Worm (Caenorhabditis elegans): Measurements from ENCODE around the gene swt-2.

The swt-2 gene

DNA sequence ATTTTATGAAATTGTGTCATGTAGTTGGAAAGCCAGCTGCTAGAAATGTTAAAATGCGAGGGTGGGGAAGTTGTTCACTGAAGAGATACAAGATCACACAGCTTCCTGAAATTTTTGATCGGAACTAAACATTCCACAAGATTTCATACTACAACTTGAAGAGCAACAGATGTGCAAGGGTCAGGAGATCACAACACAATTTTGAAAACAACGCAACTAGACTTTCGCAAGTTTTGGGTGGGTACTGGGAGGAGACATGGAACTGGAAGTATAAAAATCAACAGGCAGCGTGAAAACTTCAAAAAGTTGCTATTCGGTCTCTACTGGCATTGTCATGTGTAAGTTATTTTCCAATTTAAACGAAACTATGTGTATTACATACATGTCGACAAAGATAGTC lies 21.9 kb downstream of the swt-2 start, which contains the start of gene F19F10.3:
Gene F19F10.3, plus strand, starts transcription at position 301 of the 400 bp plus-strand sequence.
- TF ChIP-seq cog-1 (tag; optimal IDR thresholded peaks at IDR 0.05): no peak
- TF ChIP-seq flt-1 (GFP tag; IDR thresholded peaks at IDR 0.05): no peak
- no peak for TF ChIP-seq ztf-29 (GFP tag; IDR thresholded peaks at IDR 0.05)
- TF ChIP-seq ref-1 (GFP tag; conservative IDR thresholded peaks at IDR 0.05): no peak
- TF ChIP-seq klf-2 (GFP tag; conservative IDR thresholded peaks at IDR 0.05): no peak
- TF ChIP-seq T22C8.4 (GFP tag; IDR thresholded peaks at IDR 0.05): no peak
- TF ChIP-seq med-1 (GFP tag; optimal IDR thresholded peaks at IDR 0.05; ENCODE audit: insufficient read depth): no peak
- TF ChIP-seq tab-1 (GFP tag; IDR thresholded peaks at IDR 0.05): no peak
- no peak for TF ChIP-seq ztf-23 (GFP tag; IDR thresholded peaks at IDR 0.05)

DNA sequence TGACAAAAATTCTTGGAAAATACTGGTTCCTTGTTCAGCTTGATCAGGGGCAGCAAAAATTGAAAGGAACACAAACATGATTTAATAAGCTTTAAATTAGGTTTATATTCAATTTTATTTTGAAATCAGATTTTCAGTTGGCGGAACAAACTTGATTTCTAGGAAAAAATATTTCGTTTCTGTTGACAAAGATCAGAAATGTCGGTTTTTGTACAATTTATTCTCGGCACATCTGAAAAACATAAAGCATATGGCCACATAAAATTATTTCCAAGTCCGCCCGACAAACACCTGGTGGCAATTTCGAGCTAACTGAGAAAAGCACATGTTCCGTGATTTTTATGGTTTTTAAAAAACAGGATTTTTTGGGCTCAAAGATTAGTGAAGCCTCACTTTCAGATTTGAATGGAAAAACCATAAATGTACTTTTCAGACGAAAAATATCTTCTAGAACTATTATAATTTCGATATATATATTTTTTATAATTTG lies 24.0 kb downstream of the swt-2 start, which contains the start of gene ttr-10:
Gene ttr-10, minus strand, starts transcription at position 51 of the 490 bp plus-strand sequence.
- TF ChIP-seq ztf-23 (GFP tag; IDR thresholded peaks at IDR 0.05) (no peak), tab-1 (GFP tag; IDR thresholded peaks at IDR 0.05) (no peak), T22C8.4 (GFP tag; IDR thresholded peaks at IDR 0.05) (no peak), med-1 (GFP tag; optimal IDR thresholded peaks at IDR 0.05; ENCODE audit: insufficient read depth) (no peak), ref-1 (GFP tag; conservative IDR thresholded peaks at IDR 0.05) (no peak), flt-1 (GFP tag; IDR thresholded peaks at IDR 0.05) (no peak), cog-1 (tag; optimal IDR thresholded peaks at IDR 0.05) (no peak), klf-2 (GFP tag; conservative IDR thresholded peaks at IDR 0.05) (no peak), ztf-29 (GFP tag; IDR thresholded peaks at IDR 0.05) (no peak)

DNA sequence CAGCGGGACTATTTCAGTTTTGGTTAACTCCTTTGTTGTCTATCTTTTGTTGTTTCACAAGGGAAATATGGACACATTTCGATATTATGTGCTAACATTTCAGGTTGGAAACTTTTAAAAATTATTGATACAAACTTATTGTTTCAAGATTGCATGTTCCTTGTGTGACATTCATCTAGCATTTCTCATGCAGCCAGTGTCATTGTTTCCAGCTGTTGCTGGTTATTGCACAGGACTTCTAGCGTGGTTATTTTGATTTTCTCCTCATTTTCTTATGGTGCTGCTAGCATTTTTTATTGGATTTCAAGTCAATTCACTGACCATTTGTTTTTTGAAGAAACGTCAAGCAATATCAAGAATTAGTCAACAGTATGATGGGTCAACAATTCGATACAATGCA lies 25.9 kb downstream of the swt-2 start:
- no peak for TF ChIP-seq cog-1 (tag; optimal IDR thresholded peaks at IDR 0.05)
- no peak for TF ChIP-seq ref-1 (GFP tag; conservative IDR thresholded peaks at IDR 0.05)
- TF ChIP-seq tab-1 (GFP tag; IDR thresholded peaks at IDR 0.05): no peak
- no peak for TF ChIP-seq T22C8.4 (GFP tag; IDR thresholded peaks at IDR 0.05)
- no peak for TF ChIP-seq med-1 (GFP tag; optimal IDR thresholded peaks at IDR 0.05; ENCODE audit: insufficient read depth)
- no peak for TF ChIP-seq klf-2 (GFP tag; conservative IDR thresholded peaks at IDR 0.05)
- no peak for TF ChIP-seq ztf-23 (GFP tag; IDR thresholded peaks at IDR 0.05)
- no peak for TF ChIP-seq ztf-29 (GFP tag; IDR thresholded peaks at IDR 0.05)
- no peak for TF ChIP-seq flt-1 (GFP tag; IDR thresholded peaks at IDR 0.05)

DNA sequence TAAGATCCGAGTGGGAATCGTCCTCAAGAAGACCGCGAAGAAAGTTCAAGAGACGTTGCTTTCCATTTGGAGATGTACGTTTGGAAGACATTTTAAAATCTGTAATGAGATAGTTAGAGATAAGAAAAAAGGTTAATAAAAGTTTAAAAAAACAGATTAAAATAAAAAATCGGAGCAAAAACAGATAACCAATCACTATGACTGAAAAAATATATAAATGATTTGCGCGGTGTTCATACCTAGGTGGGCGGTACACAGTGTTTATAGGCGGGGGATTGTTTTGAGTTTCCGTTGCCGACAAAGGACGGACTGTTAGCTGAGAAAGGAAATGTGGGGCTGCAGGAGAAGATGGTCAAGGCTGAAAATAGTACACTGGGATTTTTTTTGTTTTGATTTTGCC lies 28.8 kb downstream of the swt-2 start, which contains the start of gene ets-7:
Gene ets-7, minus strand, starts transcription at position 101 of the 400 bp plus-strand sequence.
- TF ChIP-seq cog-1 (tag; optimal IDR thresholded peaks at IDR 0.05) (no peak), med-1 (GFP tag; optimal IDR thresholded peaks at IDR 0.05; ENCODE audit: insufficient read depth) (no peak), klf-2 (GFP tag; conservative IDR thresholded peaks at IDR 0.05) (no peak), ref-1 (GFP tag; conservative IDR thresholded peaks at IDR 0.05) (no peak), flt-1 (GFP tag; IDR thresholded peaks at IDR 0.05) (no peak), tab-1 (GFP tag; IDR thresholded peaks at IDR 0.05) (no peak), ztf-23 (GFP tag; IDR thresholded peaks at IDR 0.05) (no peak), T22C8.4 (GFP tag; IDR thresholded peaks at IDR 0.05) (no peak), ztf-29 (GFP tag; IDR thresholded peaks at IDR 0.05) (no peak)

DNA sequence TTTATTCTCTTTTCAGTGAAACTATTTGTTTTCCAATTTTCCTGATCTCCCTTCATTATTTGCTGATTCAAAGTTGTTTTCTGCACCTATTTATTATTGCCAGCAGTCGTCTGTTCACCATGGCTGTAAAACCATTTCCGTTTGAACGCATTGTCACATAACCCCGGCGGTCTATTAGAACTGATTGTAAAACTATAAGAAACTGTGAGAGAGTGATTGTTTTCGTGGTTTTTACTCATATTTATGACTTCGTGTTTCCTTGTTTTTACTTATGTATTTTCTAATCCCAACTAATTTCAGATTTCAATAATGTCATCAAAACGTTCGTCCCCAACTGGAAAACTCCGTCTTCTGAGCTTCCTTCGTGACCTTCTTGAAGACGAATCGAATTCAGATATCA lies 33.0 kb downstream of the swt-2 start, which contains the start of gene F19F10.1:
Gene F19F10.1, plus strand, starts transcription at position 301 of the 400 bp plus-strand sequence.
- no peak for TF ChIP-seq cog-1 (tag; optimal IDR thresholded peaks at IDR 0.05)
- no peak for TF ChIP-seq T22C8.4 (GFP tag; IDR thresholded peaks at IDR 0.05)
- TF ChIP-seq ztf-23 (GFP tag; IDR thresholded peaks at IDR 0.05): no peak
- TF ChIP-seq med-1 (GFP tag; optimal IDR thresholded peaks at IDR 0.05; ENCODE audit: insufficient read depth): no peak
- TF ChIP-seq flt-1 (GFP tag; IDR thresholded peaks at IDR 0.05): no peak
- TF ChIP-seq klf-2 (GFP tag; conservative IDR thresholded peaks at IDR 0.05): no peak
- TF ChIP-seq ztf-29 (GFP tag; IDR thresholded peaks at IDR 0.05): no peak
- TF ChIP-seq tab-1 (GFP tag; IDR thresholded peaks at IDR 0.05): no peak
- no peak for TF ChIP-seq ref-1 (GFP tag; conservative IDR thresholded peaks at IDR 0.05)

DNA sequence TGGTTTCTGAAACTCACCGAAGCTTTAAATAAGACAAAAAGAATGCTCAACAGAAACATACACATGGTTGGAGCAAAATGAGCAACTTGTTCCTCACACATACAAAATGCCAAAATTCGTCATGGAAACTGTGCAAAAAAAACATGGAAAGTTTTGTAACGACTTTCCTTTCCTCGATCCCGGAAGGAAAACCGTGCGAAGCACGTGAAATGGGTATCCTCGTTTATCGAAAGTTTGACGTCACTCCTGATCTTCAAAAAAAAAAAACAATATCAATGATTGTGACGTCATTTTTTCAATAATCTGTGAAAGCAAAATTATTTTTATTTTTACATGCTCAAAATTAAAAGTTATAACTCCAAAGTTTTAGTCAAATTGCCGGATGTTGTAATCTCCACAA lies 40.4 kb downstream of the swt-2 start, which contains the start of gene clec-212:
Gene clec-212, minus strand, starts transcription at position 101 of the 400 bp plus-strand sequence.
- no peak for TF ChIP-seq cog-1 (tag; optimal IDR thresholded peaks at IDR 0.05)
- TF ChIP-seq flt-1 (GFP tag; IDR thresholded peaks at IDR 0.05): no peak
- no peak for TF ChIP-seq T22C8.4 (GFP tag; IDR thresholded peaks at IDR 0.05)
- no peak for TF ChIP-seq klf-2 (GFP tag; conservative IDR thresholded peaks at IDR 0.05)
- no peak for TF ChIP-seq ztf-23 (GFP tag; IDR thresholded peaks at IDR 0.05)
- TF ChIP-seq med-1 (GFP tag; optimal IDR thresholded peaks at IDR 0.05; ENCODE audit: insufficient read depth): no peak
- TF ChIP-seq ref-1 (GFP tag; conservative IDR thresholded peaks at IDR 0.05): no peak
- TF ChIP-seq ztf-29 (GFP tag; IDR thresholded peaks at IDR 0.05): no peak
- no peak for TF ChIP-seq tab-1 (GFP tag; IDR thresholded peaks at IDR 0.05)

DNA sequence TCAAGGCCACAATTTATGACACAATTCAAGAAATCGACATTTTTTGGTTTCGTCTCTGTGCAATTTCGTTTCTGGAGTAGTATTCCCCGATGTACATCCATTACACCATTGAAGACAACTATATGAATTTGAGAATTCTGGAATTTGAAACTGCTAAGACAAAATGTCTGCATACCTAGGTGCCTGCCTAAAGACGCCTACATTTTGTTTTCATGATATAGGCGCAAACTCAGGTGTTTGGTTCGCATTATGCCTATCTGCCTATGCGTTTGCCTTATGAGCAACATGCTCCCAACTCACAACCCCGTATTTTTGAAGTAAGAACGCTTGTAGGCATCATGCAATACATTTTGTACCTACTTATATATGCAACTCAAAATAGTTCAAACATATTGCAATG lies 41.0 kb downstream of the swt-2 start, which contains the start of gene F19F10.14:
Gene F19F10.14, minus strand, starts transcription at position 101 of the 400 bp plus-strand sequence.
- TF ChIP-seq tab-1 (GFP tag; IDR thresholded peaks at IDR 0.05) (no peak), cog-1 (tag; optimal IDR thresholded peaks at IDR 0.05) (no peak), ztf-23 (GFP tag; IDR thresholded peaks at IDR 0.05) (no peak), klf-2 (GFP tag; conservative IDR thresholded peaks at IDR 0.05) (no peak), med-1 (GFP tag; optimal IDR thresholded peaks at IDR 0.05; ENCODE audit: insufficient read depth) (no peak), T22C8.4 (GFP tag; IDR thresholded peaks at IDR 0.05) (no peak), ref-1 (GFP tag; conservative IDR thresholded peaks at IDR 0.05) (no peak), flt-1 (GFP tag; IDR thresholded peaks at IDR 0.05) (no peak)

DNA sequence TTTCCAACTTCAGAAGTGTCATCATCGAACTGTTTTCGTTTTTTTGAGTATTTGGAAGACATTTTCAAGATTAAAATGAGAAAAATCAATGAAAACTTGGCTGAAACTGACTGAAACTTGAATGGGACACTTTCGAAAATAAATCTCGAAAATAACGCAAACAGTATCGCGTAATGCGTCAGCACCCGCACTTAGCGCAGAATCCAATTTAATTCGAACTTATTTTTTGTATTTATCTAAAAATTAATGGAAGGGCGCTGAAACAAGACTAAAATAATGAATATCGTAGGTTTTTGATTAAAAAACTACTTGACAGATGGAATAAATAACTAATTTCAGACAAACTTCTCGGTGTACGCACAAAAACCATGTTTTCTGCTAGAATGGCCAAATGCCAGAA lies 45.6 kb downstream of the swt-2 start, which contains the start of the genes snu-66 and ints-9:
Gene snu-66, minus strand, starts transcription at position 108 of the 400 bp plus-strand sequence.
Gene ints-9, plus strand, starts transcription at position 240 of the 400 bp plus-strand sequence.
- TF ChIP-seq tab-1 (GFP tag; IDR thresholded peaks at IDR 0.05) (no peak), ztf-29 (GFP tag; IDR thresholded peaks at IDR 0.05) (no peak), cog-1 (tag; optimal IDR thresholded peaks at IDR 0.05) (no peak), ztf-23 (GFP tag; IDR thresholded peaks at IDR 0.05) (no peak), klf-2 (GFP tag; conservative IDR thresholded peaks at IDR 0.05) (no peak), ref-1 (GFP tag; conservative IDR thresholded peaks at IDR 0.05) (no peak), med-1 (GFP tag; optimal IDR thresholded peaks at IDR 0.05; ENCODE audit: insufficient read depth) (no peak), T22C8.4 (GFP tag; IDR thresholded peaks at IDR 0.05) (no peak)

DNA sequence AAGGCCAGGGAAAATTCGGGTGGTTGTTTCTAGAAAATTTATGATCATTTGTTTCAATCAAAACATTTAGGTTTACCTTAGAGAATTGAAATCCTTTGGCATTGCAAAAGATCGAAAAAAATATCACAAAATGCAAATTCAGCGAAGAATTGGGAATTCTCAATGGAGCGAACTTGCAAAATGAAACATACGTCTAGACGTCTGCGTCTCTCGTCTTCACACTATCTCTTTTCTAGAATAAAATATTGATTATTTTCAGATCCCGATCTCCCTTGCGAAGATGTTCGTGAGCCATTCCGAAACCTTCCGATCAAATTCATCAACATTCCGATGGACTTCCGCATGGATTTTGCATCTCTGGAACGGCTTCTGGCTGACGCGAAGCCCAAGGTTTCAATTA lies 50.4 kb downstream of the swt-2 start, which contains the start of gene ets-6:
Gene ets-6, minus strand, starts transcription at position 169 of the 400 bp plus-strand sequence.
- TF ChIP-seq ztf-23 (GFP tag; IDR thresholded peaks at IDR 0.05) (no peak), tab-1 (GFP tag; IDR thresholded peaks at IDR 0.05) (no peak), flt-1 (GFP tag; IDR thresholded peaks at IDR 0.05) (no peak), T22C8.4 (GFP tag; IDR thresholded peaks at IDR 0.05) (peak; percentile 67)
